Worm (Caenorhabditis elegans) whole organism, mixed stage, embryonic: ENCODE results near the gene T10B5.4.

Experiments used
- ceh-83 ChIP-seq: fragments of 200-800 bp; sonication (Bioruptor generic); optimal IDR thresholded peaks from 2 replicates; lab custom pipeline; 2018; ENCODE audit warnings: mild to moderate bottlenecking, missing genetic modification characterization, missing compliant biosample characterization
- flh-1 ChIP-seq: fragments of 200-800 bp; sonication (Bioruptor generic); optimal IDR thresholded peaks from 2 replicates; lab custom pipeline; 2018; ENCODE audit warnings: mild to moderate bottlenecking, missing genetic modification characterization, moderate library complexity, missing compliant biosample characterization
- lin-13 ChIP-seq: fragments of 150-350 bp; optimal IDR thresholded peaks from 2 replicates; lab custom pipeline; 2014; ENCODE audit warnings: missing biosample characterization, missing genetic modification characterization
- nhr-2 ChIP-seq: fragments of 150-350 bp; optimal IDR thresholded peaks from 2 replicates; lab custom pipeline; 2014; ENCODE audit warnings: missing biosample characterization, missing genetic modification characterization
- nhr-237 ChIP-seq: fragments of 150-350 bp; optimal IDR thresholded peaks from 2 replicates; lab custom pipeline; 2014; ENCODE audit warnings: missing biosample characterization, missing genetic modification characterization
- unc-62 ChIP-seq: fragments of 150-350 bp; optimal IDR thresholded peaks from 2 replicates; lab custom pipeline; 2014; ENCODE audit warnings: missing biosample characterization, missing genetic modification reagents, missing genetic modification characterization
- ztf-11 ChIP-seq: fragments of 150-350 bp; optimal IDR thresholded peaks from 2 replicates; lab custom pipeline; 2014; ENCODE audit warnings: missing biosample characterization, missing genetic modification characterization

- TF ChIP-seq ceh-83 (GFP tag; lab: Kevin White, UChicago) (no peak), unc-62 (GFP tag; lab: Kevin White, UChicago) (no peak), lin-13 (tag; lab: Kevin White, UChicago) (no peak), nhr-237 (tag; lab: Kevin White, UChicago) (no peak), flh-1 (GFP tag; lab: Kevin White, UChicago) (no peak), nhr-2 (tag; lab: Kevin White, UChicago) (no peak), ztf-11 (tag; lab: Kevin White, UChicago) (no peak)
Measured at ce11 chrV:1883131-1883530, 11.5 kb upstream of the T10B5.4 start.
